Worm (Caenorhabditis elegans) whole organism, young adult: ENCODE measurements around the gene T11F9.22.
A peak's percentile ranks its signal among the peaks of the same experiment; 100 is the strongest.

Experiments used
- F10E7.11 ChIP-seq: sonication (generic microtip); optimal IDR thresholded peaks from 2 replicates; lab custom pipeline; 2017; ENCODE audit warnings: mild to moderate bottlenecking, missing genetic modification characterization, moderate library complexity, missing compliant biosample characterization
- F23B12.7 ChIP-seq: sonication (generic microtip); optimal IDR thresholded peaks from 2 replicates; lab custom pipeline; 2017; ENCODE audit warnings: missing genetic modification characterization, mild to moderate bottlenecking, missing compliant biosample characterization, antibody characterized with exemption, moderate library complexity; ENCODE audit not compliant: insufficient read depth
- F55B11.4 ChIP-seq: sonication (generic microtip); optimal IDR thresholded peaks from 2 replicates; lab custom pipeline; 2016; ENCODE audit warnings: missing compliant biosample characterization, missing genetic modification characterization, borderline replicate concordance; ENCODE audit not compliant: insufficient read depth
- F57C9.4 ChIP-seq: sonication (generic microtip); optimal IDR thresholded peaks from 2 replicates; lab custom pipeline; 2017; ENCODE audit warnings: mild to moderate bottlenecking, missing genetic modification characterization, missing compliant biosample characterization
- T07F8.4 ChIP-seq: sonication (generic microtip); optimal IDR thresholded peaks from 2 replicates; lab custom pipeline; 2016; ENCODE audit warnings: mild to moderate bottlenecking, missing genetic modification characterization, moderate library complexity, missing compliant biosample characterization
- Y53G8AR.9 ChIP-seq: fragments of 200-800 bp; sonication (Bioruptor generic); conservative IDR thresholded peaks from 2 replicates; pipeline ENCODE4 v1.3.6; 2022; ENCODE audit warnings: missing genetic modification reagents, missing genetic modification characterization, missing compliant biosample characterization
- Y95B8A.8 ChIP-seq: fragments of 200-800 bp; sonication (Bioruptor generic); IDR thresholded peaks from 2 replicates; pipeline ENCODE4 v1.3.6; 2022; ENCODE audit warnings: missing genetic modification reagents, missing genetic modification characterization, missing compliant biosample characterization
- ZK185.1 ChIP-seq: sonication (generic microtip); optimal IDR thresholded peaks from 2 replicates; lab custom pipeline; 2016; ENCODE audit warnings: mild to moderate bottlenecking, missing genetic modification characterization, missing compliant biosample characterization; ENCODE audit not compliant: poor library complexity, severe bottlenecking
- aptf-2 ChIP-seq: fragments of 200-800 bp; sonication (Bioruptor generic); conservative IDR thresholded peaks from 2 replicates; pipeline ENCODE4 v1.3.6; 2022; ENCODE audit warnings: missing genetic modification reagents, missing genetic modification characterization, missing compliant biosample characterization
- athp-1 ChIP-seq: sonication (generic microtip); optimal IDR thresholded peaks from 2 replicates; lab custom pipeline; 2017; ENCODE audit warnings: mild to moderate bottlenecking, missing genetic modification characterization, missing compliant biosample characterization
- attf-5 ChIP-seq: fragments of 200-800 bp; sonication (Bioruptor generic); optimal IDR thresholded peaks from 2 replicates; lab custom pipeline; 2018; ENCODE audit warnings: mild to moderate bottlenecking, missing genetic modification characterization, missing compliant biosample characterization
- attf-6 ChIP-seq: fragments of 200-800 bp; sonication (Bioruptor generic); IDR thresholded peaks from 2 replicates; pipeline ENCODE4 v1.3.6; 2022; ENCODE audit warnings: missing genetic modification reagents, missing genetic modification characterization, missing compliant biosample characterization
- ceh-100 ChIP-seq: fragments of 200-800 bp; sonication (Bioruptor generic); IDR thresholded peaks from 2 replicates; pipeline ENCODE4 v1.3.6; 2022; ENCODE audit warnings: missing genetic modification reagents, missing genetic modification characterization, missing compliant biosample characterization
- ceh-27 ChIP-seq: fragments of 200-800 bp; sonication (Bioruptor generic); optimal IDR thresholded peaks from 2 replicates; lab custom pipeline; 2018; ENCODE audit warnings: mild to moderate bottlenecking, missing genetic modification characterization, moderate library complexity, missing compliant biosample characterization
- ceh-40 ChIP-seq: fragments of 200-800 bp; sonication (Bioruptor generic); IDR thresholded peaks from 2 replicates; pipeline ENCODE4 v1.3.6; 2022; ENCODE audit warnings: missing genetic modification characterization, missing compliant biosample characterization
- ceh-58 ChIP-seq: fragments of 200-800 bp; sonication (Bioruptor generic); IDR thresholded peaks from 2 replicates; pipeline ENCODE4 v1.3.6; 2022; ENCODE audit warnings: missing genetic modification characterization, missing compliant biosample characterization
- dox-1 ChIP-seq: fragments of 200-800 bp; sonication (Bioruptor generic); IDR thresholded peaks from 2 replicates; pipeline ENCODE4 v1.3.6; 2022; ENCODE audit warnings: missing genetic modification reagents, missing genetic modification characterization, missing compliant biosample characterization
- dpff-1 ChIP-seq: sonication (generic microtip); optimal IDR thresholded peaks from 2 replicates; lab custom pipeline; 2017; ENCODE audit warnings: mild to moderate bottlenecking, missing genetic modification characterization, missing compliant biosample characterization
- ekl-4 ChIP-seq: fragments of 200-800 bp; sonication (Bioruptor generic); IDR thresholded peaks from 2 replicates; pipeline ENCODE4 v1.3.6; 2022; ENCODE audit warnings: missing genetic modification reagents, missing genetic modification characterization, missing compliant biosample characterization
- let-607 ChIP-seq, 2 experiments: fragments of 200-800 bp in 1 of 2; sonication (Bioruptor generic) in 1 of 2; sonication (generic microtip) in 1 of 2; optimal IDR thresholded peaks; 2 replicates each; lab custom pipeline; 2016 to 2018; ENCODE audit warnings: mild to moderate bottlenecking in 2 of 2, missing compliant biosample characterization in 2 of 2, missing genetic modification characterization in 2 of 2, moderate library complexity in 2 of 2, missing genotype in 1 of 2
- lin-26 ChIP-seq: fragments of 200-800 bp; sonication (Bioruptor generic); IDR thresholded peaks from 2 replicates; pipeline ENCODE4 v1.3.6; 2022; ENCODE audit warnings: missing genetic modification reagents, missing genetic modification characterization, missing compliant biosample characterization
- lin-54 ChIP-seq: fragments of 200-800 bp; sonication (Bioruptor generic); optimal IDR thresholded peaks from 2 replicates; lab custom pipeline; 2018; ENCODE audit warnings: mild to moderate bottlenecking, missing genetic modification characterization, missing compliant biosample characterization
- madf-10 ChIP-seq: sonication (generic microtip); optimal IDR thresholded peaks from 2 replicates; lab custom pipeline; 2016; ENCODE audit warnings: mild to moderate bottlenecking, missing genetic modification characterization, missing compliant biosample characterization
- mcd-1 ChIP-seq: fragments of 200-800 bp; sonication (Bioruptor generic); IDR thresholded peaks from 2 replicates; pipeline ENCODE4 v1.3.6; 2022; ENCODE audit warnings: missing genetic modification reagents, missing genetic modification characterization, missing compliant biosample characterization
- mel-28 ChIP-seq: sonication (generic microtip); optimal IDR thresholded peaks from 2 replicates; lab custom pipeline; 2016; ENCODE audit warnings: borderline replicate concordance, mild to moderate bottlenecking, missing genetic modification characterization, missing compliant biosample characterization
- mxl-1 ChIP-seq: sonication (generic microtip); optimal IDR thresholded peaks from 2 replicates; lab custom pipeline; 2016; ENCODE audit warnings: missing genetic modification characterization, missing compliant biosample characterization
- nhr-27 ChIP-seq: fragments of 200-800 bp; sonication (Bioruptor generic); optimal IDR thresholded peaks from 2 replicates; lab custom pipeline; 2018; ENCODE audit warnings: mild to moderate bottlenecking, missing genetic modification characterization, moderate library complexity, missing compliant biosample characterization
- nhr-80 ChIP-seq: sonication (generic microtip); optimal IDR thresholded peaks from 2 replicates; lab custom pipeline; 2016; ENCODE audit warnings: missing genetic modification characterization, missing compliant biosample characterization
- nhr-90 ChIP-seq: sonication (generic microtip); optimal IDR thresholded peaks from 2 replicates; lab custom pipeline; 2016; ENCODE audit warnings: missing genotype, mild to moderate bottlenecking, missing genetic modification characterization, missing compliant biosample characterization
- pbrm-1 ChIP-seq: fragments of 200-800 bp; sonication (Bioruptor generic); IDR thresholded peaks from 2 replicates; pipeline ENCODE4 v1.3.6; 2022; ENCODE audit warnings: missing genetic modification reagents, missing genetic modification characterization, missing compliant biosample characterization
- pha-4 ChIP-seq: fragments of 150-350 bp; sonication (generic microtip); optimal IDR thresholded peaks from 2 replicates; lab custom pipeline; 2014; ENCODE audit warnings: missing biosample characterization, missing genetic modification reagents, missing genetic modification characterization
- sea-2 ChIP-seq: fragments of 200-800 bp; sonication (Bioruptor generic); IDR thresholded peaks from 2 replicates; pipeline ENCODE4 v1.3.6; 2022; ENCODE audit warnings: missing genetic modification characterization, missing compliant biosample characterization
- snpc-1.3 ChIP-seq: sonication (generic microtip); optimal IDR thresholded peaks from 2 replicates; lab custom pipeline; 2017; ENCODE audit warnings: missing genetic modification characterization, mild to moderate bottlenecking, missing compliant biosample characterization, antibody characterized with exemption, moderate library complexity, missing genotype, missing genetic modification reagents; ENCODE audit not compliant: insufficient read depth
- tbp1 ChIP-seq: fragments of 200-800 bp; sonication (Bioruptor generic); optimal IDR thresholded peaks from 2 replicates; lab custom pipeline; 2018; ENCODE audit warnings: mild to moderate bottlenecking, missing genetic modification characterization, missing compliant biosample characterization
- unc-130 ChIP-seq: sonication (generic microtip); optimal IDR thresholded peaks from 2 replicates; lab custom pipeline; 2016; ENCODE audit warnings: missing genetic modification reagents, missing genetic modification characterization, missing compliant biosample characterization
- unc-62 ChIP-seq: fragments of 150-350 bp; optimal IDR thresholded peaks from 2 replicates; lab custom pipeline; 2014; ENCODE audit warnings: missing biosample characterization, missing genetic modification reagents, missing genetic modification characterization
- ztf-18 ChIP-seq: sonication (generic microtip); optimal IDR thresholded peaks from 2 replicates; lab custom pipeline; 2016; ENCODE audit warnings: missing genotype, mild to moderate bottlenecking, missing genetic modification characterization, missing compliant biosample characterization
- ztf-25 ChIP-seq: fragments of 200-800 bp; sonication (Bioruptor generic); IDR thresholded peaks from 2 replicates; pipeline ENCODE4 v1.3.6; 2022; ENCODE audit warnings: missing genetic modification reagents, missing genetic modification characterization, missing compliant biosample characterization
- ztf-6 ChIP-seq: fragments of 200-800 bp; sonication (Bioruptor generic); IDR thresholded peaks from 2 replicates; pipeline ENCODE4 v1.3.6; 2022; ENCODE audit warnings: missing genetic modification reagents, missing genetic modification characterization, missing compliant biosample characterization

Gene T11F9.22

ce11 chrV:11504853-11505397, 25.4 kb downstream of the T11F9.22 start, which contains the start of the genes C55A6.1 and C55A6.10 (continued):
- TF ChIP-seq ekl-4 (GFP tag; lab: Robert Waterston, UW) = peak; percentile 90
- TF ChIP-seq lin-54 (GFP tag; lab: Kevin White, UChicago) = peak; percentile 72
- peak; percentile 91 for TF ChIP-seq mcd-1 (GFP tag; lab: Robert Waterston, UW)
- TF ChIP-seq aptf-2 = 0 out of 2 replicates have a peak, but pooled peaks have one; percentile 25
- TF ChIP-seq unc-130 (GFP tag; lab: Kevin White, UChicago) = peak; percentile 59
- TF ChIP-seq sea-2 (GFP tag; lab: Robert Waterston, UW) = 0 out of 2 replicates have a peak, but pooled peaks have one; percentile 27
- peak; percentile 76 for TF ChIP-seq attf-6 (GFP tag; lab: Robert Waterston, UW)
- TF ChIP-seq let-607 (tag; optimal IDR thresholded peaks at IDR 0.05; lab: Kevin White, UChicago) = peak in 1 of 2 experiments; percentile 29
- peak; percentile 46 for TF ChIP-seq snpc-1.3 (tag; lab: Kevin White, UChicago)
- peak; percentile 97 for TF ChIP-seq ceh-100 (GFP tag; lab: Robert Waterston, UW)
- TF ChIP-seq ztf-6 (GFP tag; lab: Robert Waterston, UW) = 0 out of 2 replicates have a peak, but pooled peaks have one; percentile 17
- TF ChIP-seq lin-26 (GFP tag; lab: Robert Waterston, UW) = 0 out of 2 replicates have a peak, but pooled peaks have one; percentile 54
- TF ChIP-seq pbrm-1 = peak; percentile 93
- TF ChIP-seq Y53G8AR.9 (GFP tag; lab: Robert Waterston, UW) = peak; percentile 70; the same call in 1 of the 2 replicates
- peak; percentile 86 for TF ChIP-seq ztf-18 (tag; lab: Kevin White, UChicago)
- TF ChIP-seq F23B12.7 (tag; lab: Kevin White, UChicago) = peak; percentile 56
- peak; percentile 73 for TF ChIP-seq madf-10 (tag; lab: Kevin White, UChicago)
- peak; percentile 64 for TF ChIP-seq ZK185.1 (tag; lab: Kevin White, UChicago)
- TF ChIP-seq tbp1 (GFP tag; lab: Kevin White, UChicago) = peak; percentile 51
- peak; percentile 70 for TF ChIP-seq nhr-80 (tag; lab: Kevin White, UChicago)
- peak; percentile 20 for TF ChIP-seq nhr-90 (tag; lab: Kevin White, UChicago)
- peak; percentile 59 for TF ChIP-seq athp-1 (tag; lab: Kevin White, UChicago)
- peak; percentile 78; the same call in 1 of the 2 replicates for TF ChIP-seq Y95B8A.8 (GFP tag; lab: Robert Waterston, UW)

DNA sequence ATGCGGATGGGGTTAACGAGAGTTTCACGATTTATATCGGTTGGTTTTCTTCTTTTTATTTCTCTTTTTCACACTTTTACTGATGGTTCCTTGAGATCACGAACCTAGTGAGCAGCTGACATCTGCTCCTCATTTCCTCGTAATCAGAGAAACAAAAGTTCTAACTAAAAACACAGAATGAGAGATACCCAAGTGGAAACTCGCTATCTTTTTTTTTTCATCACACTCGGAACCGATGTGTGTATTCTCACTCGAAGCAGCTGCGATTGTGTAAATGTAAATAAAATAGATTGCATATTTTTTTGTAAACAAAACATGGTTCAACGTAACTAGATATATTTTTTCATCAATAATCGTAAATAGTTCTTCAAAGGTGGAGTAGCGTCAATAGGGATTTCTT, 26.8 kb downstream of the T11F9.22 start:
- TF ChIP-seq ceh-40 (GFP tag; lab: Robert Waterston, UW) (no peak), F57C9.4 (tag; lab: Kevin White, UChicago) (no peak), F55B11.4 (tag; lab: Kevin White, UChicago) (no peak), F10E7.11 (no peak), ceh-27 (GFP tag; lab: Kevin White, UChicago) (no peak), nhr-27 (tag; lab: Kevin White, UChicago) (no peak), madf-10 (tag; lab: Kevin White, UChicago) (no peak), T07F8.4 (no peak), ZK185.1 (tag; lab: Kevin White, UChicago) (no peak), ceh-58 (GFP tag; lab: Robert Waterston, UW) (no peak), dpff-1 (tag; lab: Kevin White, UChicago) (no peak), mel-28 (tag; lab: Kevin White, UChicago) (no peak), lin-26 (GFP tag; lab: Robert Waterston, UW) (no peak), attf-5 (GFP tag; lab: Kevin White, UChicago) (no peak), unc-62 (GFP tag; lab: Kevin White, UChicago) (no peak), lin-54 (GFP tag; lab: Kevin White, UChicago) (no peak), mxl-1 (tag; lab: Kevin White, UChicago) (no peak), ztf-25 (GFP tag; lab: Robert Waterston, UW) (no peak), dox-1 (GFP tag; lab: Robert Waterston, UW) (no peak), pha-4 (tag; lab: Kevin White, UChicago) (no peak)
- TF ChIP-seq, all 124 proteins: peak for 0
